Fruit fly (Drosophila melanogaster) whole organism: Measurements from ENCODE around the gene MBD-like.

Experiments
- CG8478 ChIP-seq: fragments of >200 bp; optimal IDR thresholded peaks from 2 replicates; lab custom pipeline; 2018; ENCODE audit warnings: inconsistent platforms
- Dll ChIP-seq: fragments of >200 bp; optimal IDR thresholded peaks from 2 replicates; lab custom pipeline; 2017
- pan ChIP-seq: fragments of >200 bp; optimal IDR thresholded peaks from 2 replicates; lab custom pipeline; 2017
- psq ChIP-seq: fragments of >200 bp; optimal IDR thresholded peaks from 2 replicates; lab custom pipeline; 2017
- usp ChIP-seq: fragments of >200 bp; optimal IDR thresholded peaks from 2 replicates; lab custom pipeline; 2017; ENCODE audit warnings: missing biosample characterization, missing genetic modification characterization, mixed read lengths

- no peak for TF ChIP-seq psq (lab: Kevin White, UChicago)
- TF ChIP-seq usp (GFP tag; lab: Kevin White, UChicago) = no peak
- TF ChIP-seq CG8478 (lab: Kevin White, UChicago) = no peak
- no peak for TF ChIP-seq pan (lab: Kevin White, UChicago)
- TF ChIP-seq Dll (lab: Kevin White, UChicago) = no peak
These were observed 43.7 kb downstream of the MBD-like start for dm6 chr3R:9603022-9603942.
